Worm (Caenorhabditis elegans): ENCODE data around the gene thoc-2.

- TF ChIP-seq ztf-11 (tag; optimal IDR thresholded peaks at IDR 0.05), result no peak
- no peak for TF ChIP-seq pqm-1 (tag; optimal IDR thresholded peaks at IDR 0.05)
- no peak for TF ChIP-seq mdl-1 (tag; optimal IDR thresholded peaks at IDR 0.05)
Measured at ce11 chrIII:6355359-6355758, 12.5 kb upstream of the thoc-2 start.

Measured in whole organism, L4 larva.